Fruit fly (Drosophila melanogaster): ENCODE measurements around the gene CG34112.

Gene CG34112

DNA sequence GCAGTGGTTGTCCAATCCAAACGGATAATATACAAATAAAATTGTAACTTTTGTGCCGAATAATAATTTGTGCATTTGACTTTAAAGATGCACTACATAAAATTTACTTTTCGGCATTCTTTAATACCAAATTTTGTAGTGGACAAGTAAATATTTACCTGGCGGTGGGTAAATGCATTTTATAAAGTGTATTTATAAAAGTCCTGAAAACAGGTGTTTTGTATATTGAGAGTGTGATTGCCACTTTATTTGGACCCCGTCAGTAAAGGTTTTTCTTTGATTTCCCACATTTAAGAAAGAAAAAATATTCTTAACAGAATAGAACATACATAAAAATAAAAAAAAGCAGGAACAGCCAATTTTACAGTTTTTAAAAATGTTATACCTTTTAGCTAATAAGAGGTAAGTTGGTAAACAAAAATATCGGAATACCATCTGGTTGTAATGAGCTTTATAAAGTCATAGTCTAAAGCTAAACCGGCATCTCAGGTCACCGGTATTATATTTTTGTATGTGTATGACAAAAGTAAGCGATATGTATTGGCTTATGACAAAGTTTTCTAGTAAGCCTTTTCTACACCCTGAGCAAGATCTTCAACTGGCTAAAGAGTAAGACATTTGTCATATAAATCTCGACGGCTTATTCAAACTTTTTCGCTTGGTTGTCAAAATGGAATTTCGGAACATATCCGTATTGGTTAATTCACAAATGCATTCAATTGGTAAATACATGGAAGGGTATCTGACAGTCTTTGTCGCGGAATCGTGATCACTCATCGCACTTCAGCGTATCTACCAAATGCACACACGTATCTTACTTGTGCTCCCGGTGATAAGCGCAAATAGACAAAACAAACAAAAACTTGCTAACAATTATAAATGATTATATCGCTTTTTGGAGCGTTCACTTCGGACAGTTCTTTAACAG lies 859 bp upstream of the CG34112 start (continued):
- TF ChIP-seq Deaf1 (tag; optimal IDR thresholded peaks at IDR 0.05) (peak; percentile 75), Hand (GFP tag; optimal IDR thresholded peaks at IDR 0.05) (peak; percentile 66), CG9437 (GFP tag; optimal IDR thresholded peaks at IDR 0.05) (peak; percentile 75), CG14014 (GFP tag; IDR thresholded peaks at IDR 0.05) (peak; percentile 80), gfzf (GFP tag; optimal IDR thresholded peaks at IDR 0.05) (no peak), toy (GFP tag; IDR thresholded peaks at IDR 0.05) (no peak), lbe (GFP tag; optimal IDR thresholded peaks at IDR 0.05) (peak; percentile 91), inv (GFP tag; IDR thresholded peaks at IDR 0.05; ENCODE audit: partially characterized antibody) (no peak), vnd (GFP tag; IDR thresholded peaks at IDR 0.05; ENCODE audit: partially characterized antibody) (no peak), NC2β (GFP tag; optimal IDR thresholded peaks at IDR 0.05) (peak; percentile 70), br (optimal IDR thresholded peaks at IDR 0.05) (no peak), CG18476 (GFP tag; optimal IDR thresholded peaks at IDR 0.05) (peak; percentile 80), CG11247 (GFP tag; IDR thresholded peaks at IDR 0.05) (peak; percentile 77), CG5180 (GFP tag; optimal IDR thresholded peaks at IDR 0.05) (peak; percentile 79), CG17359 (tag; optimal IDR thresholded peaks at IDR 0.05) (peak; percentile 88), pan (optimal IDR thresholded peaks at IDR 0.05) (no peak), pan (GFP tag; optimal IDR thresholded peaks at IDR 0.05 in 1 of 2, IDR thresholded peaks at IDR 0.05 in 1 of 2) (peak in 1 of 2 experiments; percentile 90), CG13296 (GFP tag; optimal IDR thresholded peaks at IDR 0.05) (peak; percentile 75), Stat92E (GFP tag; optimal IDR thresholded peaks at IDR 0.05) (no peak), H2.0 (GFP tag; IDR thresholded peaks at IDR 0.05) (peak; percentile 82), usp (GFP tag; optimal IDR thresholded peaks at IDR 0.05) (no peak), Sin3A (optimal IDR thresholded peaks at IDR 0.05) (no peak), sqz (GFP tag; optimal IDR thresholded peaks at IDR 0.05) (no peak), Taf1 (GFP tag; IDR thresholded peaks at IDR 0.05) (peak; percentile 70; the same call in 1 of the 2 replicates), CHES-1-like (GFP tag; optimal IDR thresholded peaks at IDR 0.05) (peak; percentile 80), sr (GFP tag; IDR thresholded peaks at IDR 0.05) (peak; percentile 58; the same call in 1 of the 3 replicates), sna (GFP tag; IDR thresholded peaks at IDR 0.05; ENCODE audit: partially characterized antibody) (no peak), CG16863 (GFP tag; optimal IDR thresholded peaks at IDR 0.05) (peak; percentile 78), twi (tag; optimal IDR thresholded peaks at IDR 0.05) (peak; percentile 57), CG17328 (GFP tag; IDR thresholded peaks at IDR 0.05) (peak; percentile 84), CG9215 (GFP tag; IDR thresholded peaks at IDR 0.05) (no peak; the same call in 1 of the 2 replicates), wdn (GFP tag; IDR thresholded peaks at IDR 0.05) (peak; percentile 75), zf30C (GFP tag; optimal IDR thresholded peaks at IDR 0.05) (no peak), Lhr (GFP tag; optimal IDR thresholded peaks at IDR 0.05) (peak; percentile 51), CG3726 (GFP tag; IDR thresholded peaks at IDR 0.05) (peak; percentile 75), dimm (GFP tag; IDR thresholded peaks at IDR 0.05) (no peak; the same call in 1 of the 2 replicates), amos (GFP tag; IDR thresholded peaks at IDR 0.05; ENCODE audit: partially characterized antibody) (no peak), CG10267 (tag; optimal IDR thresholded peaks at IDR 0.05) (peak; percentile 77), CG15011 (GFP tag; optimal IDR thresholded peaks at IDR 0.05) (peak; percentile 81), CG4404 (GFP tag; IDR thresholded peaks at IDR 0.05) (peak; percentile 46; the same call in 1 of the 2 replicates), onecut (GFP tag; IDR thresholded peaks at IDR 0.05) (peak; percentile 74), CG11695 (GFP tag; IDR thresholded peaks at IDR 0.05) (peak; percentile 91), CG34376 (GFP tag; optimal IDR thresholded peaks at IDR 0.05) (peak; percentile 70), CG15073 (GFP tag; optimal IDR thresholded peaks at IDR 0.05) (no peak), Spps (tag; optimal IDR thresholded peaks at IDR 0.05) (peak; percentile 41), CG15696 (tag; optimal IDR thresholded peaks at IDR 0.05) (no peak), klu (GFP tag; IDR thresholded peaks at IDR 0.05) (no peak), crp (GFP tag; optimal IDR thresholded peaks at IDR 0.05) (peak in 1 of 2 experiments; percentile 49), CG12299 (tag; optimal IDR thresholded peaks at IDR 0.05) (peak; percentile 61)
